Fruit fly (Drosophila melanogaster): Measurements from ENCODE around the gene CG5418.

The CG5418 gene

DNA sequence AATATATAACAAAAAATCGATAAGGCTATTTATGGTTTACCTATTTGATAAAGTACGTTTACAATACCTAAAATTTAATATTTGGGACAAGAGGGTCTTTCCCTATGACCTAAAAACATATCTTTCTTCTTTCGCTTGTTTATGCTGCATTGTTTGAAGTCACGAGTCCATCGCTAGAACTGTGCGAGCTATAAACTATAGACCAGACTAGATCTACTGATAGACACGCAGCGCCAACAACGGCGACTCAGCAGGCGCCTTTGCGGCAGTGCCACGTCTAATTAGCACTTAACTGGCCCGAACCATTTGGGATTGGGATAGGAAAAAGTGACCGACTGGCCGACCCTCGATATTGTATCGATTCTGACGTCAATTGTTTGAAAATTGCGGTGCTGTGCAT, 19.9 kb upstream of the CG5418 start:
- no peak for TF ChIP-seq CG9705 (GFP tag; optimal IDR thresholded peaks at IDR 0.05)
- no peak for TF ChIP-seq h (GFP tag; optimal IDR thresholded peaks at IDR 0.05)
- no peak for TF ChIP-seq psq (GFP tag; optimal IDR thresholded peaks at IDR 0.05)
- TF ChIP-seq Vsx2 (GFP tag; optimal IDR thresholded peaks at IDR 0.05; ENCODE audit: partially characterized antibody), result no peak
- TF ChIP-seq CrebA (GFP tag; optimal IDR thresholded peaks at IDR 0.05; ENCODE audit: borderline replicate concordance), result no peak
- TF ChIP-seq br (GFP tag; optimal IDR thresholded peaks at IDR 0.05), result no peak
- TF ChIP-seq sv (GFP tag; optimal IDR thresholded peaks at IDR 0.05), result no peak
- no peak for TF ChIP-seq HLH106 (tag; optimal IDR thresholded peaks at IDR 0.05)
- TF ChIP-seq Rel (GFP tag; optimal IDR thresholded peaks at IDR 0.05), result no peak
- TF ChIP-seq Rel (tag; optimal IDR thresholded peaks at IDR 0.05), result no peak
- TF ChIP-seq tai (GFP tag; optimal IDR thresholded peaks at IDR 0.05), result no peak
- no peak for TF ChIP-seq brk (GFP tag; optimal IDR thresholded peaks at IDR 0.05)
- TF ChIP-seq woc (GFP tag; optimal IDR thresholded peaks at IDR 0.05), result no peak
- no peak for TF ChIP-seq jim (GFP tag; optimal IDR thresholded peaks at IDR 0.05)
- no peak for TF ChIP-seq Hr78 (GFP tag; optimal IDR thresholded peaks at IDR 0.05)
- TF ChIP-seq sage (GFP tag; optimal IDR thresholded peaks at IDR 0.05), result no peak
- TF ChIP-seq lola (GFP tag; optimal IDR thresholded peaks at IDR 0.05), result no peak
- TF ChIP-seq fru (GFP tag; optimal IDR thresholded peaks at IDR 0.05), result no peak

DNA sequence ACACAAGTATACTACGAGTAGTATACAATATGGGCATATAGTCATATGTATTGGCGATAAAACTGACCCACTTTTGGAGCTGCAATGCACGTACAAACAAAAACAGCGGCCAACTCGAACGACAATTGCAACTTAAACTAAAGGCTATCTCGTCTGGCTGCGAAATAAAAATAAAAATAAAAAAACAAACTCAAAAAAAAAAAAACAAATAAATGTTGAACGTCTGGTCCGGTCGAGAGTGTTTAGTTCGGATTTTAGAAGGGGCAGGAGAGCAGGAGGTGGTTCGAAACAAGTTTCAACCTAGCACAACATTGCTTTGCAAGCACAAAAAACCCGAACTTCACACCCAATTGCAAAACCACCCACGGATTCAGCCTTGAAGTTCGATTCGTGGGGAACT, 18.9 kb upstream of the CG5418 start:
- TF ChIP-seq Myc (optimal IDR thresholded peaks at IDR 0.05) (no peak), Hr83 (GFP tag; optimal IDR thresholded peaks at IDR 0.05; ENCODE audit: poor library complexity, severe bottlenecking) (no peak), dl (GFP tag; optimal IDR thresholded peaks at IDR 0.05; ENCODE audit: insufficient read depth in 1 of 2, partially characterized antibody in 2 of 2) (no peak), foxo (GFP tag; optimal IDR thresholded peaks at IDR 0.05) (no peak), Dif (GFP tag; optimal IDR thresholded peaks at IDR 0.05; ENCODE audit: partially characterized antibody) (no peak), jim (GFP tag; optimal IDR thresholded peaks at IDR 0.05) (no peak), Abd-B (GFP tag; optimal IDR thresholded peaks at IDR 0.05) (no peak), N (GFP tag; optimal IDR thresholded peaks at IDR 0.05) (no peak), h (GFP tag; optimal IDR thresholded peaks at IDR 0.05) (no peak), tai (GFP tag; optimal IDR thresholded peaks at IDR 0.05) (no peak), Sp1 (GFP tag; optimal IDR thresholded peaks at IDR 0.05) (no peak), CG9705 (GFP tag; optimal IDR thresholded peaks at IDR 0.05) (no peak), sv (GFP tag; optimal IDR thresholded peaks at IDR 0.05) (no peak), Dfd (GFP tag; optimal IDR thresholded peaks at IDR 0.05) (no peak), br (GFP tag; optimal IDR thresholded peaks at IDR 0.05) (no peak), psq (GFP tag; optimal IDR thresholded peaks at IDR 0.05) (no peak), dmrt93B (GFP tag; optimal IDR thresholded peaks at IDR 0.05) (no peak), usp (GFP tag; optimal IDR thresholded peaks at IDR 0.05) (no peak), fru (GFP tag; optimal IDR thresholded peaks at IDR 0.05) (no peak), CrebA (GFP tag; optimal IDR thresholded peaks at IDR 0.05; ENCODE audit: borderline replicate concordance) (no peak)

DNA sequence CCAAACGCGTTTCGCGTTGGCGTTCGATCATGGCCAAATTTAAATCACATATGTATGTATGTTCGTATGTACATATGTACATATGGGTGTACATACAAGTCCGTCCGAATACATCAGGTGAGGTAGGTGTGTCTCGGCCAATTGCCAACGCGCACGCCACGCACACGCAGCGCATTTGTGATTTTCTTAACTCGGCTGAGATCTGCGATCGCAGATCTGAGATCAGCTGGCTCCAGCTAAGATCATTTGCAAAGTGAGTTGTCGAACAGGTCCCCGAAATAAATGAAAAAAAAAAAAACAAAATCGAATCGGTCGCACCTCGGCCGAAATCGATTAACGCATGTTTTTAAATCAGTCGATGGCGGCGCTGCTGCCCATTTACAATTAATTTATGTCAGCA, 16.2 kb upstream of the CG5418 start:
- TF ChIP-seq dsf (GFP tag; optimal IDR thresholded peaks at IDR 0.05; ENCODE audit: borderline replicate concordance) (no peak), h (GFP tag; optimal IDR thresholded peaks at IDR 0.05) (peak; percentile 59)

DNA sequence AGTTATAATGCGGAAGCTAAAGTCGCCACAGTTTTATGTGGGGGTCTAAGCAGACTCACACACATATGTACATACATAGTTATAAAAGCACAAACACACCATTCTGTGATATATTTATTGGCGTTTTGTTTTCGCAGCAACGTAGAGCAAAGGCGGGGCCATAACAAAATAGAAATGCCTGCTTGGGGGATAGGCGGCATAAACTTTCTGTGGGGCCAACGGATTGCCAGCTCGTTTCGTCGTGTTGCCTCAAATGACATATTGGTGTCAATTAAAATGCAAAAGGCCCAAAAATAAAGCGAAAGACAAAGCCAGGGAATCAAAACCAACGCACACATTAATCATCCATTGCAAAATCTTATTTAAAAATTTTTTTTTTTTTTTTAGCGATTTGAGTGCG, 15.8 kb upstream of the CG5418 start:
- TF ChIP-seq Dfd (GFP tag; optimal IDR thresholded peaks at IDR 0.05), result no peak

DNA sequence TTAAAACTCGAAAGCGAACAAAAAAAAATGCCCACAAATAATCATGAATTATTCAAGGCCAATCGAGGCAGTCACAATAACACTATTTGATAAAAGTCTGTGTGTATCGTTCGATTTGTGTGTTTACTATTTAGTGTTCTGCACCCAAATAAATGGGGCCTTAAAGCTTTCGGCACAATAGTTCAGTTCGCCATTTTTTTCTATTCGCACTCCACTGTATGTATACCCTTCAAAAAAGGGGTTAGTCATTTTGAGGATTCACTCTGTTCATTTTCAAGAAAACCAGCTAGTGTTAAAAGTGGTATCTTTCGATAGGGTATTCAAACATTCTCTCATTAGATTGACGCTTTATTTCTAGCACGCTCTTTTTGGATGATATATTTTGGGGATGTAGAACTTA, 14.6 kb upstream of the CG5418 start:
- TF ChIP-seq Hnf4 (GFP tag; optimal IDR thresholded peaks at IDR 0.05), result no peak
- peak; percentile 30 for TF ChIP-seq sv (GFP tag; optimal IDR thresholded peaks at IDR 0.05)

DNA sequence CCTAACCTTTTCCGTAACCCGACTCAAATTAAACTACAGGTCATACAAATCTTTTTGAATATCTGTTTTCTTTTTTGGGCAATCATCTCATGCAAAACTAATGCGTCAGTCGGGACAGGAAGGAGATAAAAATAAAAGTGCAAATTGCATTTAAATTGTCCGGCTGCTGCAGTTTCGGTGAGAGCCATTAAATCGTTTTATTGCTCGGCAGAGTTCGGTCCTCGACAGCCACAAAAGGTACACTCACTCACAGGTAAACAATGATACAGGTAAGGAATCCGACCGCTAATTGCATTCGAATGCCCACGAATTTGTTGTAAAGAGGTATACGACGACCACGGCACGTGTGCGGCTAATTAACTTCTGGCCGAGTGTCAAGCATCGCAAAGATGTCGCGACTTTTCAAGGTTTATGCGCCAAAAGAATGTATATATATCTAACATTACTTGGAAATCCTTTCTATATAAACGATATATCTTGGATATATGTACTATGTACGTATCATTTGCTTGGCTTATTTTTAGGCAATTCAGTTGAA, 13.5 kb upstream of the CG5418 start:
- TF ChIP-seq Abd-B (GFP tag; optimal IDR thresholded peaks at IDR 0.05) (no peak), dmrt93B (GFP tag; optimal IDR thresholded peaks at IDR 0.05) (no peak), dl (GFP tag; optimal IDR thresholded peaks at IDR 0.05; ENCODE audit: insufficient read depth in 1 of 2, partially characterized antibody in 2 of 2) (no peak), ey (GFP tag; optimal IDR thresholded peaks at IDR 0.05) (no peak), usp (GFP tag; optimal IDR thresholded peaks at IDR 0.05) (no peak), psq (GFP tag; optimal IDR thresholded peaks at IDR 0.05) (no peak), Mio (GFP tag; optimal IDR thresholded peaks at IDR 0.05) (no peak), Vsx2 (GFP tag; optimal IDR thresholded peaks at IDR 0.05; ENCODE audit: partially characterized antibody) (no peak), fru (GFP tag; optimal IDR thresholded peaks at IDR 0.05) (no peak)
